Worm (Caenorhabditis elegans): ENCODE measurements around the gene cash-1.

DNA sequence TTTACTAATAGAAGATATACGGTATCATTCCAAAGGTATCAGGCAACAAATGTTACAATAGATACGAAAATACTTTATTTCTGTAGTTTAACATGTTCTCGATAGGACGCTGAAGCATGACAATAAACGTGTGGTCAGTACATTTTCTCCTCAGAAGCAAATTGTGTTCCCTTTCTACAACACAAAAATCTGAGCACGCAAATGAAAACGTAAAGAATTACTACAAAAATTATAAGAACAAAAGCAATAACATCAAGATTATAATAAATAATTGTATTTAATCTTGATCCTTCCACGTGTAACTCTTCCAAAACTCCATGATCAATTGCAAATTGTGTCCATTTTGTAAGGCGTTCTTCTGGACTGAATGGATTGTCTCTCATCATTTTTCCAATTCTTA, 17.7 kb downstream of the cash-1 start:
- no peak for TF ChIP-seq him-1 (tag; optimal IDR thresholded peaks at IDR 0.05)
- TF ChIP-seq dao-5 (tag; optimal IDR thresholded peaks at IDR 0.05) = no peak
- no peak for TF ChIP-seq W03F9.2 (tag; optimal IDR thresholded peaks at IDR 0.05)
